Worm (Caenorhabditis elegans) whole organism, L3 larva: ENCODE data around the gene srlf-17.

ENCODE experiments used
- ZK546.5 ChIP-seq: sonication (generic microtip); optimal IDR thresholded peaks from 2 replicates; lab custom pipeline; 2017; ENCODE audit warnings: missing biosample characterization, missing genetic modification characterization
- fkh-10 ChIP-seq: sonication (generic microtip); optimal IDR thresholded peaks from 2 replicates; lab custom pipeline; 2017; ENCODE audit warnings: missing biosample characterization, missing genetic modification reagents, missing genetic modification characterization
- lin-39 ChIP-seq: fragments of 150-350 bp; optimal IDR thresholded peaks from 2 replicates; lab custom pipeline; 2018; ENCODE audit warnings: missing biosample characterization, missing genetic modification reagents, missing genetic modification characterization
- nfya-1 ChIP-seq: sonication (generic microtip); optimal IDR thresholded peaks from 2 replicates; lab custom pipeline; 2017; ENCODE audit warnings: missing genetic modification characterization, mild to moderate bottlenecking, missing compliant biosample characterization, antibody characterized with exemption, moderate library complexity; ENCODE audit not compliant: insufficient read depth
- nhr-237 ChIP-seq: fragments of 150-350 bp; optimal IDR thresholded peaks from 2 replicates; lab custom pipeline; 2014; ENCODE audit warnings: missing biosample characterization, missing genetic modification characterization
- nhr-76 ChIP-seq: fragments of 150-350 bp; sonication (generic microtip); optimal IDR thresholded peaks from 5 replicates; lab custom pipeline; 2014; ENCODE audit warnings: missing biosample characterization, missing genetic modification characterization
- snpc-4 ChIP-seq: fragments of 150-350 bp; optimal IDR thresholded peaks from 2 replicates; lab custom pipeline; 2014; ENCODE audit warnings: missing biosample characterization, missing genetic modification characterization
- unc-62 ChIP-seq: fragments of 150-350 bp; sonication (generic microtip); optimal IDR thresholded peaks from 4 replicates; lab custom pipeline; 2014; ENCODE audit warnings: missing biosample characterization, missing genetic modification reagents, missing genetic modification characterization

- no peak for TF ChIP-seq lin-39 (tag; lab: Kevin White, UChicago)
- TF ChIP-seq snpc-4 (tag; lab: Kevin White, UChicago), result no peak
- no peak for TF ChIP-seq unc-62 (GFP tag; lab: Kevin White, UChicago)
- no peak for TF ChIP-seq nhr-237 (tag; lab: Kevin White, UChicago)
- TF ChIP-seq fkh-10, result no peak
- no peak for TF ChIP-seq ZK546.5 (tag; lab: Kevin White, UChicago)
- TF ChIP-seq nhr-76, result peak; percentile 76
- peak; percentile 7 for TF ChIP-seq nfya-1
Observed at ce11 chrIV:11097795-11098194, 4.7 kb downstream of the srlf-17 start, which contains the start of gene M7.12.
